Worm (Caenorhabditis elegans): ENCODE data around the gene col-132.

Gene col-132

ce11 chrIV:13107359-13107758, 16.5 kb upstream of the col-132 start, which contains the start of gene B0564.2:
TSS of gene B0564.2 (plus strand) at chrIV:13107659.
- TF ChIP-seq gei-8 (GFP tag; optimal IDR thresholded peaks at IDR 0.05) (no peak), snpc-1.2 (GFP tag; IDR thresholded peaks at IDR 0.05) (no peak), zfp-2 (tag; optimal IDR thresholded peaks at IDR 0.05) (no peak), mep-1 (tag; optimal IDR thresholded peaks at IDR 0.05) (no peak), ceh-20 (GFP tag; IDR thresholded peaks at IDR 0.05) (no peak)

ce11 chrIV:13104900-13105299, 14.0 kb upstream of the col-132 start, which contains the start of gene rde-11:
TSS of gene rde-11 (plus strand) at chrIV:13105200.
- TF ChIP-seq nhr-77 (tag; optimal IDR thresholded peaks at IDR 0.05) (no peak), tag-97 (GFP tag; IDR thresholded peaks at IDR 0.05) (no peak), duxl-1 (tag; optimal IDR thresholded peaks at IDR 0.05; ENCODE audit: poor library complexity) (no peak), F49E8.2 (tag; optimal IDR thresholded peaks at IDR 0.05; ENCODE audit: borderline replicate concordance) (no peak), lin-38 (GFP tag; IDR thresholded peaks at IDR 0.05) (no peak), set-16 (GFP tag; IDR thresholded peaks at IDR 0.05) (no peak), mxl-2 (GFP tag; conservative IDR thresholded peaks at IDR 0.05) (no peak), ctbp-1 (GFP tag; IDR thresholded peaks at IDR 0.05) (no peak), fos-1 (tag; optimal IDR thresholded peaks at IDR 0.05) (no peak), ama-1 (optimal IDR thresholded peaks at IDR 0.05) (no peak), dpl-1 (GFP tag; optimal IDR thresholded peaks at IDR 0.05) (no peak), lin-1 (GFP tag; IDR thresholded peaks at IDR 0.05) (no peak), egl-43 (GFP tag; IDR thresholded peaks at IDR 0.05) (no peak), ceh-44 (GFP tag; IDR thresholded peaks at IDR 0.05) (no peak), nhr-111 (GFP tag; optimal IDR thresholded peaks at IDR 0.05) (no peak), spr-3 (GFP tag; optimal IDR thresholded peaks at IDR 0.05) (no peak), nhr-11 (tag; optimal IDR thresholded peaks at IDR 0.05) (no peak)

ce11 chrIV:13100415-13100814, 9.5 kb upstream of the col-132 start, which contains the start of gene fask-1:
TSS of gene fask-1 (plus strand) at chrIV:13100715.
- TF ChIP-seq Y5F2A.4 (GFP tag; optimal IDR thresholded peaks at IDR 0.05): no peak
- TF ChIP-seq lin-38 (GFP tag; IDR thresholded peaks at IDR 0.05): 0 out of 2 replicates have a peak, but pooled peaks have one; percentile 39
- no peak for TF ChIP-seq dmd-6 (GFP tag; IDR thresholded peaks at IDR 0.05)
- TF ChIP-seq Y75B8A.6 (GFP tag; IDR thresholded peaks at IDR 0.05): no peak
- TF ChIP-seq ceh-20 (GFP tag; IDR thresholded peaks at IDR 0.05): no peak
- no peak for TF ChIP-seq D1046.2 (GFP tag; IDR thresholded peaks at IDR 0.05)
- no peak for TF ChIP-seq T20F7.1 (GFP tag; optimal IDR thresholded peaks at IDR 0.05)

ce11 chrIV:13098652-13099051, 7.8 kb upstream of the col-132 start, which contains the start of the genes dli-1, tin-9.2 and exos-4.1:
TSS of gene dli-1 (minus strand) at chrIV:13098792.
TSS of gene tin-9.2 (plus strand) at chrIV:13098995.
TSS of gene exos-4.1 (plus strand) at chrIV:13098999.
- TF ChIP-seq zip-2 (tag; optimal IDR thresholded peaks at IDR 0.05): no peak
- peak; percentile 80 for TF ChIP-seq mes-2 (tag; optimal IDR thresholded peaks at IDR 0.05; ENCODE audit: poor library complexity, severe bottlenecking)
- peak; percentile 52 for TF ChIP-seq hlh-11 (tag; optimal IDR thresholded peaks at IDR 0.05)
- no peak for TF ChIP-seq ceh-32 (tag; optimal IDR thresholded peaks at IDR 0.05; ENCODE audit: poor library complexity)
- TF ChIP-seq daf-12 (tag; optimal IDR thresholded peaks at IDR 0.05): no peak
- no peak for TF ChIP-seq lir-3 (tag; optimal IDR thresholded peaks at IDR 0.05)
- TF ChIP-seq skn-1 (tag; optimal IDR thresholded peaks at IDR 0.05): no peak
- no peak for TF ChIP-seq mxl-2 (GFP tag; conservative IDR thresholded peaks at IDR 0.05)
- no peak for TF ChIP-seq nhr-41 (GFP tag; IDR thresholded peaks at IDR 0.05)
- TF ChIP-seq spr-3 (GFP tag; optimal IDR thresholded peaks at IDR 0.05): no peak
- peak; percentile 7 for TF ChIP-seq nhr-11 (tag; optimal IDR thresholded peaks at IDR 0.05)
- TF ChIP-seq Y75B8A.6 (GFP tag; IDR thresholded peaks at IDR 0.05): no peak
- peak; percentile 69 for TF ChIP-seq mep-1 (tag; optimal IDR thresholded peaks at IDR 0.05)
- TF ChIP-seq arid-1 (GFP tag; conservative IDR thresholded peaks at IDR 0.05): peak; percentile 42
- TF ChIP-seq rbr-2 (tag; optimal IDR thresholded peaks at IDR 0.05): peak; percentile 68
- TF ChIP-seq hif-1 (tag; optimal IDR thresholded peaks at IDR 0.05): peak in 1 of 2 experiments; percentile 15
- TF ChIP-seq lsy-2 (tag; optimal IDR thresholded peaks at IDR 0.05): peak in 1 of 2 experiments; percentile 89
- no peak for TF ChIP-seq F26F4.8 (GFP tag; conservative IDR thresholded peaks at IDR 0.05)
- no peak for TF ChIP-seq daf-16 (GFP tag; optimal IDR thresholded peaks at IDR 0.05)
- peak; percentile 35 for TF ChIP-seq daf-16 (tag; optimal IDR thresholded peaks at IDR 0.05)
- TF ChIP-seq F37D6.2 (tag; optimal IDR thresholded peaks at IDR 0.05): peak; percentile 9
- TF ChIP-seq unc-130 (GFP tag; optimal IDR thresholded peaks at IDR 0.05): peak; percentile 28
- TF ChIP-seq fos-1 (tag; optimal IDR thresholded peaks at IDR 0.05): no peak
- TF ChIP-seq lin-38 (GFP tag; IDR thresholded peaks at IDR 0.05): peak; percentile 81
- peak; percentile 3 for TF ChIP-seq ces-1 (GFP tag; optimal IDR thresholded peaks at IDR 0.05)

Measured in whole organism, L4 larva.